Worm (Caenorhabditis elegans): Measurements from ENCODE around the gene R144.12.

DNA sequence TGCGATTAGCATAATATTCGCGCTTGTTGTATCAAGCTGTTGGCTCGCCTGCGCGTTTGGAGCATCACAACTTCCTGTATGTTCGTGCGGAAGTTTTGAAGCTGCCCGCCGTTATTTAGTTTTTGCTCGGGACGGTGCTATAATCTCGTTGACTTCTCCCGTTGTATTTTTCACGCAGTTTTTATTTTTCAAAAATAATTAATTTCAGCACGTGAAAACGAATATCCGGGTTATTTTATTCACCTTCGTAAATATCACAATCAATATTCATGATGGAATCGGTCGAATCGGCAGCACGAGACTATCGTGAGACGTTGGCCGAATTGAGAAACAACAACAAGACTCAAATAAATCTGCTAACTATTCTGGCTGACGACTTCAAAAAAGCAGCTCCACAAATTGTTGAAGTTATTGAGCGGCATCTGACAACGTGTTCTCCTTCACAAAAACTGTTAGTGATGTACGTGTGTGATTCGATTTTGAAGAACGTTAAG is 18.4 kb upstream of the R144.12 start:
- TF ChIP-seq cog-1 (tag; optimal IDR thresholded peaks at IDR 0.05) = no peak
- TF ChIP-seq tab-1 (GFP tag; IDR thresholded peaks at IDR 0.05) = no peak
- no peak for TF ChIP-seq med-1 (GFP tag; optimal IDR thresholded peaks at IDR 0.05; ENCODE audit: insufficient read depth)
- TF ChIP-seq flt-1 (GFP tag; IDR thresholded peaks at IDR 0.05) = no peak
- TF ChIP-seq ztf-29 (GFP tag; IDR thresholded peaks at IDR 0.05) = no peak
